Fruit fly (Drosophila melanogaster): Measurements from ENCODE around the gene Hsp23.
A peak's percentile ranks its signal among the peaks of the same experiment; 100 is the strongest.

Gene Hsp23

DNA sequence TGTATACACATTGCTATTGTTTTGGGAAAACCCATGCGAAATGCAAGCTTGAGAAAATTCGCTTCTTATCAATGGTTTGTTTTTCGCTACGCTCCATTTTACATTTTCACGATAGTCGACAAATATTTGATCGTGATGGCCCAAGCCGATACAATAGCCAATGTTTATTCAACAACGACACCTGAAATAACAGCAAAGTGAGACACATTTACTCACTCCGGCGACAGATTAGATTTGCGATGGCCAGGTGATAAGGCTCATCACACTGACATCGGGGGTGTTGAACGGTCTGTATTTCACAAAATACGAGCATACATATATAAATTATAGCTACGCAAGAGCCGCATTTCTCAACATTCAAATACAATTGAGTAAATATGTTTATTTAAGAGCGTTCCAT lies 15.5 kb downstream of the Hsp23 start (continued):
- TF ChIP-seq CG4424 (GFP tag; optimal IDR thresholded peaks at IDR 0.05), result peak; percentile 24
- no peak for TF ChIP-seq CG34422 (GFP tag; IDR thresholded peaks at IDR 0.05)
- TF ChIP-seq her (GFP tag; optimal IDR thresholded peaks at IDR 0.05), result peak; percentile 71
- TF ChIP-seq CG15073 (GFP tag; optimal IDR thresholded peaks at IDR 0.05), result no peak
- TF ChIP-seq CG8388 (GFP tag; optimal IDR thresholded peaks at IDR 0.05), result peak; percentile 70
- TF ChIP-seq lmd (GFP tag; IDR thresholded peaks at IDR 0.05), result no peak
- peak; percentile 24; the same call in 1 of the 2 replicates for TF ChIP-seq E2f1 (GFP tag; IDR thresholded peaks at IDR 0.05)
- no peak for TF ChIP-seq Xbp1 (GFP tag; optimal IDR thresholded peaks at IDR 0.05)
- TF ChIP-seq CG10565 (GFP tag; optimal IDR thresholded peaks at IDR 0.05), result no peak
- peak; percentile 65 for TF ChIP-seq B-H2 (GFP tag; optimal IDR thresholded peaks at IDR 0.05)
- TF ChIP-seq ato (GFP tag; IDR thresholded peaks at IDR 0.05; ENCODE audit: partially characterized antibody), result no peak
- TF ChIP-seq bcd (GFP tag; optimal IDR thresholded peaks at IDR 0.05), result peak; percentile 65
- no peak for TF ChIP-seq CG6175 (GFP tag; IDR thresholded peaks at IDR 0.05)
- peak; percentile 59; the same call in 2 of the 3 replicates for TF ChIP-seq zfh1 (GFP tag; IDR thresholded peaks at IDR 0.05)
- no peak for TF ChIP-seq CG4282 (GFP tag; optimal IDR thresholded peaks at IDR 0.05)
- TF ChIP-seq otp (GFP tag; IDR thresholded peaks at IDR 0.05), result no peak
- peak in 1 of 2 experiments; percentile 13 for TF ChIP-seq eve (GFP tag; optimal IDR thresholded peaks at IDR 0.05)
- TF ChIP-seq sna (GFP tag; IDR thresholded peaks at IDR 0.05; ENCODE audit: partially characterized antibody), result no peak
- TF ChIP-seq CG1529 (GFP tag; optimal IDR thresholded peaks at IDR 0.05), result no peak
- peak; percentile 59 for TF ChIP-seq Fer2 (tag; optimal IDR thresholded peaks at IDR 0.05)
- TF ChIP-seq nerfin-1 (tag; optimal IDR thresholded peaks at IDR 0.05), result peak; percentile 56
- TF ChIP-seq slou (GFP tag; optimal IDR thresholded peaks at IDR 0.05), result no peak
- no peak for TF ChIP-seq zen (tag; optimal IDR thresholded peaks at IDR 0.05)
- no peak for TF ChIP-seq CG8089 (GFP tag; optimal IDR thresholded peaks at IDR 0.05)
- TF ChIP-seq CG8290 (GFP tag; optimal IDR thresholded peaks at IDR 0.05), result peak; percentile 53
- TF ChIP-seq CG8290 (tag; optimal IDR thresholded peaks at IDR 0.05), result peak in 1 of 2 experiments; percentile 91
- TF ChIP-seq stwl (tag; optimal IDR thresholded peaks at IDR 0.05), result no peak
- TF ChIP-seq CG12942 (GFP tag; optimal IDR thresholded peaks at IDR 0.05), result peak; percentile 16
- TF ChIP-seq gem (tag; optimal IDR thresholded peaks at IDR 0.05), result peak; percentile 47
- no peak for TF ChIP-seq CG7357 (GFP tag; IDR thresholded peaks at IDR 0.05)
- no peak for TF ChIP-seq ewg (GFP tag; optimal IDR thresholded peaks at IDR 0.05)
- TF ChIP-seq Dbx (GFP tag; IDR thresholded peaks at IDR 0.05), result peak; percentile 83; the same call in 2 of the 3 replicates
- no peak for TF ChIP-seq CG6689 (GFP tag; IDR thresholded peaks at IDR 0.05)
- TF ChIP-seq PHDP (tag; optimal IDR thresholded peaks at IDR 0.05), result peak; percentile 51
- peak; percentile 59 for TF ChIP-seq Dad (GFP tag; optimal IDR thresholded peaks at IDR 0.05)
- TF ChIP-seq org-1 (GFP tag; optimal IDR thresholded peaks at IDR 0.05), result peak; percentile 80
- TF ChIP-seq Blimp-1 (GFP tag; optimal IDR thresholded peaks at IDR 0.05), result peak; percentile 58
- TF ChIP-seq slp2 (GFP tag; optimal IDR thresholded peaks at IDR 0.05), result no peak
- no peak for TF ChIP-seq CG8765 (GFP tag; IDR thresholded peaks at IDR 0.05)
- peak; percentile 33 for TF ChIP-seq TFAM (GFP tag; optimal IDR thresholded peaks at IDR 0.05)
- peak; percentile 82 for TF ChIP-seq caup (GFP tag; optimal IDR thresholded peaks at IDR 0.05; ENCODE audit: severe bottlenecking)
- TF ChIP-seq CG17328 (GFP tag; IDR thresholded peaks at IDR 0.05), result peak; percentile 16; the same call in 1 of the 2 replicates
- no peak for TF ChIP-seq CG9876 (GFP tag; optimal IDR thresholded peaks at IDR 0.05)
- TF ChIP-seq CG6854 (GFP tag; optimal IDR thresholded peaks at IDR 0.05), result peak; percentile 82
- peak; percentile 44 for TF ChIP-seq bab2 (GFP tag; optimal IDR thresholded peaks at IDR 0.05)
- peak; percentile 80 for TF ChIP-seq fd102C (GFP tag; optimal IDR thresholded peaks at IDR 0.05)
- no peak for TF ChIP-seq CG7372 (GFP tag; IDR thresholded peaks at IDR 0.05)
- TF ChIP-seq C15 (GFP tag; IDR thresholded peaks at IDR 0.05), result no peak; the same call in 2 of the 3 replicates
- no peak for TF ChIP-seq tll (GFP tag; optimal IDR thresholded peaks at IDR 0.05)
- TF ChIP-seq Sry-β (GFP tag; optimal IDR thresholded peaks at IDR 0.05), result no peak
- TF ChIP-seq wek (GFP tag; optimal IDR thresholded peaks at IDR 0.05), result peak; percentile 79

All from whole organism, embryonic.